Worm (Caenorhabditis elegans) whole organism, L1 larva: ENCODE data around the gene T21B4.3.

Experiments used
- C04F5.9 ChIP-seq: sonication (generic microtip); optimal IDR thresholded peaks from 2 replicates; lab custom pipeline; 2016; ENCODE audit warnings: missing genetic modification characterization, missing compliant biosample characterization
- C34B4.2 ChIP-seq: sonication (generic microtip); optimal IDR thresholded peaks from 2 replicates; lab custom pipeline; 2017; ENCODE audit warnings: mild to moderate bottlenecking, missing genetic modification characterization, missing compliant biosample characterization
- F16B12.6 ChIP-seq: fragments of 150-350 bp; optimal IDR thresholded peaks from 2 replicates; lab custom pipeline; 2014; ENCODE audit warnings: missing biosample characterization, missing genetic modification characterization
- Y116A8C.19 ChIP-seq: sonication (generic microtip); optimal IDR thresholded peaks from 2 replicates; lab custom pipeline; 2016; ENCODE audit warnings: missing compliant biosample characterization, missing genetic modification characterization, borderline replicate concordance
- aha-1 ChIP-seq: fragments of 150-350 bp; optimal IDR thresholded peaks from 2 replicates; lab custom pipeline; 2014; ENCODE audit warnings: missing biosample characterization, missing genetic modification characterization
- ama-1 ChIP-seq: fragments of 150-350 bp; optimal IDR thresholded peaks from 2 replicates; lab custom pipeline; 2014
- blmp-1 ChIP-seq: fragments of 150-350 bp; optimal IDR thresholded peaks from 2 replicates; lab custom pipeline; 2014; ENCODE audit warnings: missing biosample characterization, missing genetic modification characterization
- ceh-63 ChIP-seq: fragments of 200-800 bp; sonication (Bioruptor generic); optimal IDR thresholded peaks from 2 replicates; lab custom pipeline; 2018; ENCODE audit warnings: mild to moderate bottlenecking, missing genetic modification characterization, missing compliant biosample characterization
- ceh-8 ChIP-seq: fragments of 200-800 bp; sonication (Bioruptor generic); optimal IDR thresholded peaks from 2 replicates; lab custom pipeline; 2018; ENCODE audit warnings: mild to moderate bottlenecking, missing genetic modification characterization, moderate library complexity, missing compliant biosample characterization
- ceh-82 ChIP-seq, 3 experiments: fragments of 150-350 bp in 1 of 3; sonication (generic microtip) in 2 of 3; optimal IDR thresholded peaks; 2 replicates each; lab custom pipeline; 2014 to 2017; ENCODE audit warnings: missing biosample characterization in 3 of 3, missing genetic modification characterization in 3 of 3
- ceh-88 ChIP-seq: fragments of 200-800 bp; sonication (Bioruptor generic); IDR thresholded peaks from 2 replicates; pipeline ENCODE4 v1.3.6; 2022; ENCODE audit warnings: missing genetic modification characterization, missing compliant biosample characterization
- ceh-90 ChIP-seq: sonication (generic microtip); optimal IDR thresholded peaks from 2 replicates; lab custom pipeline; 2016; ENCODE audit warnings: missing genetic modification characterization, missing compliant biosample characterization
- dpl-1 ChIP-seq, 3 experiments: fragments of 150-350 bp in 2 of 3; sonication (generic microtip) in 1 of 3; optimal IDR thresholded peaks; 2 replicates each; lab custom pipeline; 2014 to 2017; ENCODE audit warnings: missing biosample characterization in 3 of 3, missing genetic modification characterization in 3 of 3, missing genetic modification reagents in 3 of 3
- efl-1 ChIP-seq, 4 experiments: fragments of 150-350 bp; optimal IDR thresholded peaks in 3 of 4; peaks in 1 of 4; 1 replicate in 1 of 4; 2 replicates in 3 of 4; lab custom pipeline; 2014; ENCODE audit warnings: missing biosample characterization in 2 of 4, missing genetic modification characterization in 2 of 4, missing genetic modification reagents in 2 of 4
- efl-3 ChIP-seq: fragments of 200-800 bp; sonication (Bioruptor generic); optimal IDR thresholded peaks from 2 replicates; lab custom pipeline; 2018; ENCODE audit warnings: mild to moderate bottlenecking, missing genetic modification characterization, missing compliant biosample characterization
- elt-2 ChIP-seq: sonication (generic microtip); optimal IDR thresholded peaks from 2 replicates; lab custom pipeline; 2016; ENCODE audit warnings: missing genetic modification characterization, mild to moderate bottlenecking, inconsistent platforms, missing compliant biosample characterization, missing genetic modification reagents
- ets-5 ChIP-seq: fragments of 200-800 bp; sonication (Bioruptor generic); IDR thresholded peaks from 2 replicates; pipeline ENCODE4 v1.3.6; 2022; ENCODE audit warnings: missing genetic modification characterization, missing compliant biosample characterization
- fkh-10 ChIP-seq: sonication (generic microtip); optimal IDR thresholded peaks from 2 replicates; lab custom pipeline; 2017; ENCODE audit warnings: missing biosample characterization, missing genetic modification reagents, missing genetic modification characterization
- fkh-8 ChIP-seq: sonication (generic microtip); optimal IDR thresholded peaks from 2 replicates; lab custom pipeline; 2016; ENCODE audit warnings: mild to moderate bottlenecking, missing genetic modification characterization, missing compliant biosample characterization
- grh-1 ChIP-seq: fragments of 200-800 bp; sonication (Bioruptor generic); IDR thresholded peaks from 2 replicates; pipeline ENCODE4 v1.3.6; 2022; ENCODE audit warnings: missing genetic modification reagents, missing genetic modification characterization, missing compliant biosample characterization
- hlh-17 ChIP-seq: fragments of 200-800 bp; sonication (Bioruptor generic); optimal IDR thresholded peaks from 2 replicates; lab custom pipeline; 2018; ENCODE audit warnings: missing genetic modification characterization, mild to moderate bottlenecking, missing compliant biosample characterization, moderate library complexity, borderline replicate concordance
- hlh-4 ChIP-seq: sonication (generic microtip); optimal IDR thresholded peaks from 2 replicates; lab custom pipeline; 2016; ENCODE audit warnings: mild to moderate bottlenecking, missing genetic modification characterization, missing compliant biosample characterization
- hpl-2 ChIP-seq: fragments of 150-350 bp; optimal IDR thresholded peaks from 2 replicates; lab custom pipeline; 2014; ENCODE audit warnings: missing biosample characterization, missing genetic modification reagents, missing genetic modification characterization
- irx-1 ChIP-seq: sonication (generic microtip); optimal IDR thresholded peaks from 2 replicates; lab custom pipeline; 2016; ENCODE audit warnings: missing genetic modification characterization, missing compliant biosample characterization
- lin-14 ChIP-seq: fragments of 200-800 bp; sonication (Bioruptor generic); optimal IDR thresholded peaks from 2 replicates; lab custom pipeline; 2018; ENCODE audit warnings: mild to moderate bottlenecking, missing genetic modification characterization, moderate library complexity, missing compliant biosample characterization
- lin-15B ChIP-seq: fragments of 150-350 bp; sonication (generic microtip); optimal IDR thresholded peaks from 3 replicates; lab custom pipeline; 2014; ENCODE audit warnings: missing biosample characterization, missing genetic modification characterization
- lin-35 ChIP-seq, 2 experiments: fragments of 150-350 bp; optimal IDR thresholded peaks; 2 replicates each; lab custom pipeline; 2014; ENCODE audit warnings: missing biosample characterization in 2 of 2, missing genetic modification characterization in 2 of 2, missing genetic modification reagents in 2 of 2
- lin-39 ChIP-seq: fragments of 150-350 bp; optimal IDR thresholded peaks from 2 replicates; lab custom pipeline; 2014; ENCODE audit warnings: missing biosample characterization, missing genetic modification reagents, missing genetic modification characterization
- lir-3 ChIP-seq: sonication (generic microtip); optimal IDR thresholded peaks from 2 replicates; lab custom pipeline; 2016; ENCODE audit warnings: mild to moderate bottlenecking, missing genetic modification characterization, moderate library complexity, missing compliant biosample characterization; ENCODE audit not compliant: poor library complexity
- mdl-1 ChIP-seq, 2 experiments: fragments of 150-350 bp; optimal IDR thresholded peaks; 2 replicates each; lab custom pipeline; 2014 to 2017; ENCODE audit warnings: missing biosample characterization in 2 of 2, missing genetic modification characterization in 2 of 2, inconsistent platforms in 1 of 2
- mep-1 ChIP-seq: fragments of 150-350 bp; optimal IDR thresholded peaks from 2 replicates; lab custom pipeline; 2014; ENCODE audit warnings: missing biosample characterization, missing genetic modification characterization
- nhr-20 ChIP-seq: sonication (generic microtip); optimal IDR thresholded peaks from 2 replicates; lab custom pipeline; 2016; ENCODE audit warnings: mild to moderate bottlenecking, missing genetic modification characterization, missing compliant biosample characterization
- nhr-28 ChIP-seq: fragments of 150-350 bp; optimal IDR thresholded peaks from 2 replicates; lab custom pipeline; 2014; ENCODE audit warnings: missing biosample characterization, missing genetic modification characterization
- nhr-47 ChIP-seq: sonication (generic microtip); optimal IDR thresholded peaks from 2 replicates; lab custom pipeline; 2016; ENCODE audit warnings: mild to moderate bottlenecking, missing genetic modification characterization, moderate library complexity, missing compliant biosample characterization
- nhr-77 ChIP-seq: fragments of 150-350 bp; optimal IDR thresholded peaks from 2 replicates; lab custom pipeline; 2014; ENCODE audit warnings: missing biosample characterization, missing genetic modification characterization
- nhr-84 ChIP-seq: sonication (generic microtip); optimal IDR thresholded peaks from 2 replicates; lab custom pipeline; 2017; ENCODE audit warnings: missing biosample characterization, missing genetic modification characterization
- nhr-85 ChIP-seq: sonication (generic microtip); peaks from one replicate; lab custom pipeline; 2016; ENCODE audit warnings: missing genetic modification characterization, inconsistent platforms, missing compliant biosample characterization
- nhr-90 ChIP-seq: sonication (generic microtip); optimal IDR thresholded peaks from 2 replicates; lab custom pipeline; 2016; ENCODE audit warnings: mild to moderate bottlenecking, missing genetic modification characterization, missing compliant biosample characterization; ENCODE audit not compliant: poor library complexity
- pag-3 ChIP-seq: sonication (generic microtip); optimal IDR thresholded peaks from 2 replicates; lab custom pipeline; 2017; ENCODE audit warnings: missing genetic modification characterization, mild to moderate bottlenecking, missing compliant biosample characterization, antibody characterized with exemption, borderline replicate concordance; ENCODE audit not compliant: insufficient read depth
- pqm-1 ChIP-seq: sonication (generic microtip); optimal IDR thresholded peaks from 3 replicates; lab custom pipeline; 2017; ENCODE audit warnings: missing biosample characterization, missing genetic modification characterization
- snpc-4 ChIP-seq: fragments of 150-350 bp; optimal IDR thresholded peaks from 2 replicates; lab custom pipeline; 2014; ENCODE audit warnings: missing biosample characterization, missing genetic modification characterization
- snu-23 ChIP-seq: sonication (generic microtip); optimal IDR thresholded peaks from 2 replicates; lab custom pipeline; 2016; ENCODE audit warnings: missing genetic modification characterization, missing compliant biosample characterization
- sox-4 ChIP-seq: sonication (generic microtip); optimal IDR thresholded peaks from 2 replicates; lab custom pipeline; 2016; ENCODE audit warnings: missing genetic modification characterization, missing compliant biosample characterization
- sup-37 ChIP-seq: fragments of 200-800 bp; sonication (Bioruptor generic); optimal IDR thresholded peaks from 2 replicates; lab custom pipeline; 2018; ENCODE audit warnings: mild to moderate bottlenecking, missing genetic modification characterization, missing compliant biosample characterization
- swsn-7 ChIP-seq: sonication (generic microtip); optimal IDR thresholded peaks from 2 replicates; lab custom pipeline; 2016; ENCODE audit warnings: missing genetic modification characterization, missing compliant biosample characterization
- tbx-2 ChIP-seq: sonication (generic microtip); optimal IDR thresholded peaks from 2 replicates; lab custom pipeline; 2016; ENCODE audit warnings: missing genetic modification characterization, missing compliant biosample characterization
- tlp-1 ChIP-seq: fragments of 150-350 bp; optimal IDR thresholded peaks from 2 replicates; lab custom pipeline; 2014; ENCODE audit warnings: missing biosample characterization, missing genetic modification characterization
- unc-62 ChIP-seq: fragments of 150-350 bp; optimal IDR thresholded peaks from 2 replicates; lab custom pipeline; 2014; ENCODE audit warnings: missing biosample characterization, missing genetic modification reagents, missing genetic modification characterization
- unc-86 ChIP-seq: sonication (generic microtip); optimal IDR thresholded peaks from 2 replicates; lab custom pipeline; 2016; ENCODE audit warnings: missing genetic modification characterization, missing compliant biosample characterization
- unc-98 ChIP-seq: fragments of 200-800 bp; sonication (Bioruptor generic); IDR thresholded peaks from 2 replicates; pipeline ENCODE4 v1.3.6; 2022; ENCODE audit warnings: missing genetic modification characterization, missing compliant biosample characterization
- zip-4 ChIP-seq: fragments of 200-800 bp; sonication (Bioruptor generic); optimal IDR thresholded peaks from 2 replicates; lab custom pipeline; 2018; ENCODE audit warnings: mild to moderate bottlenecking, missing genetic modification characterization, moderate library complexity, missing compliant biosample characterization
- ztf-11 ChIP-seq, 2 experiments: sonication (generic microtip); optimal IDR thresholded peaks; 2 replicates each; lab custom pipeline; 2016 to 2017; ENCODE audit warnings: missing genetic modification characterization in 2 of 2, missing biosample characterization in 1 of 2, missing compliant biosample characterization in 1 of 2

The T21B4.3 gene

DNA sequence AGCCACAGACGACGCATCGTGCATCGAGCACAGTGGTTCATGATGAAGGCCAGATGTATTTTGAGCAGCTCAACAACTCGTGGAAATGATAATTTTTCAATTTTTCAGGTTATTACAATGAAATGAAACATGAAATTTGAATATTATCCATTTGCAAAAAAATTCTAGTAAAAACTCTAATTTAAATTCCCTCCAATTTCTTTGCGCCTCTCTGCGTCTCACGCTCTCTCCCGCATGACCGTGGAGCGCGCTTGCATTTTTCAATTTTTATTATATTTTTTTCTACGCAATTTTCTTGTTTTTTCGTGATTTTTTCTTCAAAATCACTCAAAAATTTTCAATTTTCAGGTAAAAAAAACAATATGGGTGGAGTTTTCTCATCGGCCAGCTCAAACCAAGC lies 37.5 kb downstream of the T21B4.3 start, which contains the start of gene tag-281 (continued):
- TF ChIP-seq elt-2 (peak; percentile 48), dpl-1 (GFP tag; optimal IDR thresholded peaks at IDR 0.05; lab: Kevin White, UChicago) (peak; percentile 98 to 99 (median 98)), blmp-1 (tag; lab: Kevin White, UChicago) (peak; percentile 65), unc-98 (peak; percentile 36; the same call in 1 of the 2 replicates), sup-37 (GFP tag; lab: Kevin White, UChicago) (peak; percentile 47), mdl-1 (tag; optimal IDR thresholded peaks at IDR 0.05; lab: Kevin White, UChicago) (peak in 1 of 2 experiments; percentile 69), C04F5.9 (tag; lab: Kevin White, UChicago) (peak; percentile 67), mep-1 (tag; lab: Kevin White, UChicago) (peak; percentile 91), ceh-8 (GFP tag; lab: Kevin White, UChicago) (peak; percentile 62), nhr-77 (tag; lab: Kevin White, UChicago) (peak; percentile 21), C34B4.2 (tag; lab: Kevin White, UChicago) (no peak), ceh-82 (tag; optimal IDR thresholded peaks at IDR 0.05; lab: Kevin White, UChicago) (peak; percentile 80 to 93 (median 89)), ceh-63 (no peak), ama-1 (lab: Kevin White, UChicago) (no peak), ets-5 (no peak), hpl-2 (GFP tag; lab: Kevin White, UChicago) (no peak), lin-14 (peak; percentile 89), hlh-17 (GFP tag; lab: Kevin White, UChicago) (no peak), lir-3 (peak; percentile 57), nhr-84 (tag; lab: Kevin White, UChicago) (no peak), snpc-4 (tag; lab: Kevin White, UChicago) (peak; percentile 85), nhr-20 (peak; percentile 89), tlp-1 (tag; lab: Kevin White, UChicago) (no peak), aha-1 (tag; lab: Kevin White, UChicago) (peak; percentile 74), sox-4 (tag; lab: Kevin White, UChicago) (peak; percentile 45), efl-3 (GFP tag; lab: Kevin White, UChicago) (no peak), hlh-4 (tag; lab: Kevin White, UChicago) (no peak), Y116A8C.19 (tag; lab: Kevin White, UChicago) (no peak), pag-3 (tag; lab: Kevin White, UChicago) (peak; percentile 3), lin-39 (peak; percentile 84), efl-1 (optimal IDR thresholded peaks at IDR 0.05; lab: Kevin White, UChicago) (peak; percentile 97 to 99), efl-1 (GFP tag; optimal IDR thresholded peaks at IDR 0.05 in 1 of 2; lab: Kevin White, UChicago) (peak; percentile 98 to 100), unc-86 (peak; percentile 86), F16B12.6 (tag; lab: Kevin White, UChicago) (peak; percentile 72), unc-62 (GFP tag; lab: Kevin White, UChicago) (no peak), zip-4 (peak; percentile 42), nhr-85 (peak; percentile 93), tbx-2 (tag; lab: Kevin White, UChicago) (peak; percentile 87), lin-15B (tag; lab: Kevin White, UChicago) (peak; percentile 88), snu-23 (GFP tag; lab: Kevin White, UChicago) (peak; percentile 91), nhr-90 (peak; percentile 90), lin-35 (GFP tag; optimal IDR thresholded peaks at IDR 0.05; lab: Kevin White, UChicago) (peak; percentile 99), nhr-28 (no peak), nhr-47 (tag; lab: Kevin White, UChicago) (peak; percentile 93), grh-1 (GFP tag; lab: Robert Waterston, UW) (peak; percentile 86), fkh-10 (peak; percentile 48), irx-1 (tag; lab: Kevin White, UChicago) (peak; percentile 75), fkh-8 (peak; percentile 87), swsn-7 (tag; lab: Kevin White, UChicago) (peak; percentile 87), ceh-90 (tag; lab: Kevin White, UChicago) (peak; percentile 20), ceh-88 (GFP tag; lab: Robert Waterston, UW) (peak; percentile 54; the same call in 1 of the 2 replicates), ztf-11 (tag; optimal IDR thresholded peaks at IDR 0.05; lab: Kevin White, UChicago) (peak in 1 of 2 experiments; percentile 28), pqm-1 (tag; lab: Kevin White, UChicago) (no peak)
